Worm (Caenorhabditis elegans) whole organism, L3 larva: ENCODE measurements around the gene C14E2.1.

Experiments
- ZK546.5 ChIP-seq: sonication (generic microtip); optimal IDR thresholded peaks from 2 replicates; lab custom pipeline; 2017; ENCODE audit warnings: missing biosample characterization, missing genetic modification characterization
- aly-2 ChIP-seq: fragments of 150-350 bp; optimal IDR thresholded peaks from 2 replicates; lab custom pipeline; 2014; ENCODE audit warnings: missing biosample characterization, missing genetic modification characterization
- ceh-16 ChIP-seq: sonication (generic microtip); optimal IDR thresholded peaks from 2 replicates; lab custom pipeline; 2017; ENCODE audit warnings: missing biosample characterization, missing genetic modification characterization
- ceh-28 ChIP-seq: fragments of 150-350 bp; optimal IDR thresholded peaks from 2 replicates; lab custom pipeline; 2014; ENCODE audit warnings: missing biosample characterization, missing genetic modification reagents, missing genetic modification characterization
- ceh-82 ChIP-seq: fragments of 150-350 bp; optimal IDR thresholded peaks from 2 replicates; lab custom pipeline; 2014; ENCODE audit warnings: missing biosample characterization, missing genetic modification characterization
- daf-12 ChIP-seq: fragments of 150-350 bp; optimal IDR thresholded peaks from 2 replicates; lab custom pipeline; 2014; ENCODE audit warnings: missing biosample characterization, missing genetic modification reagents, missing genetic modification characterization
- egl-27 ChIP-seq: sonication (generic microtip); optimal IDR thresholded peaks from 4 replicates; lab custom pipeline; 2017; ENCODE audit warnings: missing biosample characterization, missing genetic modification reagents, missing genetic modification characterization
- egl-5 ChIP-seq: fragments of 150-350 bp; optimal IDR thresholded peaks from 2 replicates; lab custom pipeline; 2017; ENCODE audit warnings: missing biosample characterization, missing genetic modification reagents, missing genetic modification characterization, inconsistent platforms
- elt-1 ChIP-seq: fragments of 150-350 bp; optimal IDR thresholded peaks from 2 replicates; lab custom pipeline; 2014; ENCODE audit warnings: missing biosample characterization, missing genetic modification characterization
- elt-2 ChIP-seq: sonication (generic microtip); optimal IDR thresholded peaks from 2 replicates; lab custom pipeline; 2016; ENCODE audit warnings: missing genetic modification reagents, mild to moderate bottlenecking, missing genetic modification characterization, missing compliant biosample characterization
- fkh-10 ChIP-seq: sonication (generic microtip); optimal IDR thresholded peaks from 2 replicates; lab custom pipeline; 2017; ENCODE audit warnings: missing biosample characterization, missing genetic modification reagents, missing genetic modification characterization
- fkh-2 ChIP-seq: fragments of 150-350 bp; optimal IDR thresholded peaks from 2 replicates; lab custom pipeline; 2014; ENCODE audit warnings: missing biosample characterization, missing genetic modification reagents, missing genetic modification characterization
- hmg-11 ChIP-seq: sonication (generic microtip); optimal IDR thresholded peaks from 2 replicates; lab custom pipeline; 2016; ENCODE audit warnings: missing genetic modification characterization, missing compliant biosample characterization
- jun-1 ChIP-seq: fragments of 150-350 bp; optimal IDR thresholded peaks from 2 replicates; lab custom pipeline; 2014; ENCODE audit warnings: missing biosample characterization, missing genetic modification reagents, missing genetic modification characterization
- lin-15B ChIP-seq: fragments of 150-350 bp; optimal IDR thresholded peaks from 2 replicates; lab custom pipeline; 2014; ENCODE audit warnings: missing biosample characterization, missing genetic modification characterization
- lin-39 ChIP-seq: fragments of 150-350 bp; optimal IDR thresholded peaks from 2 replicates; lab custom pipeline; 2018; ENCODE audit warnings: missing biosample characterization, missing genetic modification reagents, missing genetic modification characterization
- lsy-12 ChIP-seq: sonication (generic microtip); optimal IDR thresholded peaks from 2 replicates; lab custom pipeline; 2016; ENCODE audit warnings: mild to moderate bottlenecking, missing genetic modification characterization, missing compliant biosample characterization
- mdl-1 ChIP-seq: fragments of 150-350 bp; optimal IDR thresholded peaks from 2 replicates; lab custom pipeline; 2014; ENCODE audit warnings: missing biosample characterization, missing genetic modification characterization
- mml-1 ChIP-seq: fragments of 150-350 bp; sonication (generic microtip); optimal IDR thresholded peaks from 3 replicates; lab custom pipeline; 2014; ENCODE audit warnings: missing biosample characterization, missing genetic modification characterization
- nfya-1 ChIP-seq: sonication (generic microtip); optimal IDR thresholded peaks from 2 replicates; lab custom pipeline; 2017; ENCODE audit warnings: missing genetic modification characterization, mild to moderate bottlenecking, missing compliant biosample characterization, antibody characterized with exemption, moderate library complexity; ENCODE audit not compliant: insufficient read depth
- nhr-11 ChIP-seq: fragments of 150-350 bp; optimal IDR thresholded peaks from 2 replicates; lab custom pipeline; 2014; ENCODE audit warnings: missing biosample characterization, missing genetic modification characterization
- nhr-12 ChIP-seq: fragments of 150-350 bp; optimal IDR thresholded peaks from 2 replicates; lab custom pipeline; 2014; ENCODE audit warnings: missing biosample characterization, missing genetic modification characterization
- nhr-23 ChIP-seq: fragments of 150-350 bp; optimal IDR thresholded peaks from 2 replicates; lab custom pipeline; 2014; ENCODE audit warnings: missing biosample characterization, missing genetic modification reagents, missing genetic modification characterization
- nhr-237 ChIP-seq: fragments of 150-350 bp; optimal IDR thresholded peaks from 2 replicates; lab custom pipeline; 2014; ENCODE audit warnings: missing biosample characterization, missing genetic modification characterization
- nhr-25 ChIP-seq: sonication (generic microtip); optimal IDR thresholded peaks from 2 replicates; lab custom pipeline; 2017; ENCODE audit warnings: missing biosample characterization, missing genetic modification characterization
- nhr-28 ChIP-seq: fragments of 150-350 bp; optimal IDR thresholded peaks from 2 replicates; lab custom pipeline; 2014; ENCODE audit warnings: missing biosample characterization, missing genetic modification characterization
- nhr-43 ChIP-seq: sonication (generic microtip); optimal IDR thresholded peaks from 2 replicates; lab custom pipeline; 2016; ENCODE audit warnings: mild to moderate bottlenecking, missing genetic modification characterization, missing compliant biosample characterization; ENCODE audit not compliant: poor library complexity, severe bottlenecking
- nhr-67 ChIP-seq: fragments of 150-350 bp; optimal IDR thresholded peaks from 2 replicates; lab custom pipeline; 2014; ENCODE audit warnings: missing biosample characterization, missing genetic modification characterization
- nhr-76 ChIP-seq: fragments of 150-350 bp; sonication (generic microtip); optimal IDR thresholded peaks from 5 replicates; lab custom pipeline; 2014; ENCODE audit warnings: missing biosample characterization, missing genetic modification characterization
- nhr-77 ChIP-seq: fragments of 150-350 bp; optimal IDR thresholded peaks from 2 replicates; lab custom pipeline; 2014; ENCODE audit warnings: missing biosample characterization, missing genetic modification characterization
- pha-4 ChIP-seq: fragments of 150-350 bp; optimal IDR thresholded peaks from 2 replicates; lab custom pipeline; 2014; ENCODE audit warnings: missing biosample characterization, missing genetic modification reagents, missing genetic modification characterization
- pqm-1 ChIP-seq: fragments of 150-350 bp; optimal IDR thresholded peaks from 2 replicates; lab custom pipeline; 2017; ENCODE audit warnings: missing biosample characterization, missing genetic modification characterization, inconsistent platforms
- skn-1 ChIP-seq: fragments of 150-350 bp; optimal IDR thresholded peaks from 2 replicates; lab custom pipeline; 2014; ENCODE audit warnings: missing biosample characterization, missing genetic modification characterization
- snpc-4 ChIP-seq: fragments of 150-350 bp; optimal IDR thresholded peaks from 2 replicates; lab custom pipeline; 2014; ENCODE audit warnings: missing biosample characterization, missing genetic modification characterization
- tbx-2 ChIP-seq: sonication (generic microtip); optimal IDR thresholded peaks from 2 replicates; lab custom pipeline; 2016; ENCODE audit warnings: mild to moderate bottlenecking, missing genetic modification characterization, missing compliant biosample characterization
- unc-62 ChIP-seq: fragments of 150-350 bp; sonication (generic microtip); optimal IDR thresholded peaks from 4 replicates; lab custom pipeline; 2014; ENCODE audit warnings: missing biosample characterization, missing genetic modification reagents, missing genetic modification characterization
- zag-1 ChIP-seq: fragments of 150-350 bp; optimal IDR thresholded peaks from 2 replicates; lab custom pipeline; 2014; ENCODE audit warnings: missing biosample characterization, missing genetic modification characterization
- ztf-11 ChIP-seq: fragments of 150-350 bp; optimal IDR thresholded peaks from 2 replicates; lab custom pipeline; 2014; ENCODE audit warnings: missing biosample characterization, missing genetic modification characterization

C14E2.1 gene

ce11 chrX:1847685-1848084 is 21.4 kb downstream of the C14E2.1 start:
- TF ChIP-seq elt-1 (tag; lab: Kevin White, UChicago), result no peak
- TF ChIP-seq, all 47 proteins: peak for 0

- TF ChIP-seq aly-2 (tag; lab: Kevin White, UChicago), result no peak
- no peak for TF ChIP-seq ceh-16 (tag; lab: Kevin White, UChicago)
- TF ChIP-seq nhr-77 (tag; lab: Kevin White, UChicago), result no peak
- TF ChIP-seq egl-5 (tag; lab: Kevin White, UChicago), result no peak
- TF ChIP-seq pha-4, result no peak
- no peak for TF ChIP-seq nhr-25 (tag; lab: Kevin White, UChicago)
Observed at ce11 chrX:1848575-1848974, 22.3 kb downstream of the C14E2.1 start, which contains the start of gene ceh-41. Gene ceh-41 (minus strand): TSS chrX:1848675.

- no peak for TF ChIP-seq ztf-11 (tag; lab: Kevin White, UChicago)
- no peak for TF ChIP-seq aly-2 (tag; lab: Kevin White, UChicago)
Observed at ce11 chrX:1850525-1850924, 24.3 kb downstream of the C14E2.1 start.

ce11 chrX:1852636-1853035 is 26.4 kb downstream of the C14E2.1 start, which contains the start of gene ceh-21:
Gene ceh-21 (minus strand): TSS chrX:1852736.
- TF ChIP-seq snpc-4 (no peak), ceh-16 (tag; lab: Kevin White, UChicago) (no peak), nhr-28 (tag; lab: Kevin White, UChicago) (no peak)

ce11 chrX:1853596-1853995 is 27.3 kb downstream of the C14E2.1 start, which contains the start of gene T26C11.9:
Gene T26C11.9 (minus strand): TSS chrX:1853849.
- no peak for TF ChIP-seq ceh-16 (tag; lab: Kevin White, UChicago)
- no peak for TF ChIP-seq fkh-2 (tag; lab: Kevin White, UChicago)
- no peak for TF ChIP-seq nhr-76 (tag; lab: Kevin White, UChicago)
- TF ChIP-seq elt-2 (tag; lab: Kevin White, UChicago), result no peak
- no peak for TF ChIP-seq unc-62 (GFP tag; lab: Kevin White, UChicago)
- no peak for TF ChIP-seq nhr-237
- TF ChIP-seq ZK546.5 (tag; lab: Kevin White, UChicago), result no peak
- no peak for TF ChIP-seq pqm-1 (tag; lab: Kevin White, UChicago)
- TF ChIP-seq snpc-4, result no peak
- TF ChIP-seq lsy-12 (tag; lab: Kevin White, UChicago), result no peak
- peak; percentile 75 for TF ChIP-seq lin-15B
- no peak for TF ChIP-seq nhr-77 (tag; lab: Kevin White, UChicago)
- TF ChIP-seq zag-1, result no peak
- peak; percentile 45 for TF ChIP-seq pha-4
- peak; percentile 73 for TF ChIP-seq ceh-28
- peak; percentile 22 for TF ChIP-seq nhr-23 (tag; lab: Kevin White, UChicago)
- TF ChIP-seq nhr-25 (tag; lab: Kevin White, UChicago), result peak; percentile 27
- no peak for TF ChIP-seq mml-1 (tag; lab: Kevin White, UChicago)
- peak; percentile 52 for TF ChIP-seq nfya-1
- TF ChIP-seq aly-2 (tag; lab: Kevin White, UChicago), result no peak
- no peak for TF ChIP-seq nhr-11 (tag; lab: Kevin White, UChicago)
- TF ChIP-seq nhr-67, result no peak
- TF ChIP-seq egl-27 (tag; lab: Kevin White, UChicago), result no peak
- no peak for TF ChIP-seq mdl-1 (tag; lab: Kevin White, UChicago)
- TF ChIP-seq nhr-12, result no peak
- TF ChIP-seq nhr-43 (tag; lab: Kevin White, UChicago), result no peak
- TF ChIP-seq hmg-11 (tag; lab: Kevin White, UChicago), result peak; percentile 75
- TF ChIP-seq fkh-10 (GFP tag; lab: Kevin White, UChicago), result no peak
- no peak for TF ChIP-seq ceh-82 (tag; lab: Kevin White, UChicago)
- no peak for TF ChIP-seq tbx-2 (tag; lab: Kevin White, UChicago)

- no peak for TF ChIP-seq nhr-43 (tag; lab: Kevin White, UChicago)
- peak; percentile 14 for TF ChIP-seq jun-1 (tag; lab: Kevin White, UChicago)
- TF ChIP-seq lsy-12 (tag; lab: Kevin White, UChicago), result peak; percentile 65
- TF ChIP-seq daf-12, result no peak
- no peak for TF ChIP-seq nhr-237
- TF ChIP-seq nhr-25 (tag; lab: Kevin White, UChicago), result no peak
- peak; percentile 88 for TF ChIP-seq lin-15B
- TF ChIP-seq egl-5 (tag; lab: Kevin White, UChicago), result peak; percentile 26
- TF ChIP-seq fkh-10 (GFP tag; lab: Kevin White, UChicago), result peak; percentile 38
- TF ChIP-seq pha-4, result peak; percentile 65
- TF ChIP-seq skn-1 (tag; lab: Kevin White, UChicago), result peak; percentile 50
- peak; percentile 36 for TF ChIP-seq snpc-4
- TF ChIP-seq lin-39, result peak; percentile 72
- peak; percentile 64 for TF ChIP-seq hmg-11 (tag; lab: Kevin White, UChicago)
- TF ChIP-seq elt-1 (tag; lab: Kevin White, UChicago), result peak; percentile 2
- peak; percentile 78 for TF ChIP-seq nfya-1
- TF ChIP-seq aly-2 (tag; lab: Kevin White, UChicago), result no peak
Observed at ce11 chrX:1856160-1856559, 29.9 kb downstream of the C14E2.1 start, which contains the start of gene ceh-39. Gene ceh-39 (minus strand): TSS chrX:1856172.
